Worm (Caenorhabditis elegans) whole organism, L4/young adult: ENCODE data around the gene F46F5.10.

Experiments
- W03F9.2 ChIP-seq: fragments of 150-350 bp; optimal IDR thresholded peaks from 2 replicates; lab custom pipeline; 2014; ENCODE audit warnings: missing biosample characterization, missing genetic modification characterization
- dao-5 ChIP-seq: sonication (generic microtip); optimal IDR thresholded peaks from 2 replicates; lab custom pipeline; 2016; ENCODE audit warnings: missing genotype, missing genetic modification characterization, moderate library complexity, missing compliant biosample characterization

DNA sequence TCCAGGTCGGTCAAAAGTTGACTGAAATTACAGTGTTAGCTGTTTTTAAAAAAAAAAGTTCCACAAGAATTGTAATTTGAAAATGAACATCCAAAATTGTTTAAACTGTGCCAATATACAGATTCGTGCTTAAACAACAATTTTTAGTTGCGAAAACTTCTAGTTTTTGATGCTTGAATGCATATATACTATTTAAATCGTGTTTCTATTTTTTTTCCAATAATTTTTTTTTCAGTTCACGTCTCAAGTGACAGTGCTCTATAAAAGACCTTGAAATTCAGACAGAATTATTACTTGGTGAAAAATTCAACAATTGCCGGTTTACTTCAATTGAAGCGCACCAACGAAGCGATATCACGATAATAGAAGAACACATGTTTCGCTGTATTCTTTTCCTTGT is 36.7 kb upstream of the F46F5.10 start, which contains the start of gene F46F5.16:
- no peak for TF ChIP-seq W03F9.2
- no peak for TF ChIP-seq dao-5 (tag; lab: Kevin White, UChicago)
